Fruit fly (Drosophila melanogaster): Measurements from ENCODE around the gene GstO1.

DNA sequence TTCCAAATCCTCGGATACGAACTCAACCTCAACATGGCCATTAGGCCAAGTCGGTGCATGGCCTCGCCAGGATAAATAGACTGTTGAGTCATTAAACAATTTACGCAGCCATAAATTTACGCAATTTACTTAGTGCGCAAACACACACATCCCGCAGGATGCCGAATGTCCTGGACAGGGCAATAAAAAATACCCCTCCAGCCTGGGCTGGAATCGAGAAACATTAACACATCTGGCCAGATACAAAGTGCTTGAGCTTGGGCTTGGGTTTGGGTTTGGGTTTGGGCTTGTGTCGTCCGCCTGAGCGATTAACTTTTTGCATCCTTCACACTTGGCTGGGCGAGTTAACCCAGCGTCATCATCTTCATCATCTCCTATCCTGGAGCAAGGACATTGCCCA is 17.0 kb upstream of the GstO1 start:
- no peak for TF ChIP-seq CG6276 (GFP tag; optimal IDR thresholded peaks at IDR 0.05)
- TF ChIP-seq CG15336 (GFP tag; IDR thresholded peaks at IDR 0.05) = no peak
- TF ChIP-seq Gug (GFP tag; IDR thresholded peaks at IDR 0.05) = no peak
- no peak for TF ChIP-seq dac (GFP tag; optimal IDR thresholded peaks at IDR 0.05)
- TF ChIP-seq fkh (GFP tag; optimal IDR thresholded peaks at IDR 0.05) = no peak

Measured in whole organism, prepupa.